Worm (Caenorhabditis elegans): Measurements from ENCODE around the gene nspb-11.

DNA sequence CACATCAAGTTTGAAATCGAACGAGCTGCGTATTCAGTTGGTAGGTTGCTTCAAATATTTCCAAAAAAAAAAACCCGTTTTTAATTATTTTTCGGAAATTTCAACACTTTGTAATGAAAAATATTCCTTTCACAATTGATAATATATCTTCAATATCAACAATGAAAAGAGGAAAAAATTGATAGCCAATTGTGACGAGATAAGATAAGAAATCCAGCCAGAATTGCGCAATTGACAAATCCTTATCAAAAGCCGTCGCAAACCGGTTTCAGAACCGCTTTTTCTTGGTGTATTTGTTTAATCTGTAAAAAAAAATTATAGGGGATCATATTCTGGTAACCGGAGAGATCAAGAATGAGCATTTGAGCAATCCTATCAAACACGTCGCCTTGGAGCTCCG is 35.3 kb downstream of the nspb-11 start:
- TF ChIP-seq dao-5 (tag; optimal IDR thresholded peaks at IDR 0.05) (no peak), him-1 (tag; optimal IDR thresholded peaks at IDR 0.05) (no peak)
